1 fruit fly cellular context compared by ENCODE assay signal in genomic region chr3L:6576709-6577108, dm6.
A peak's percentile ranks its signal among the peaks of the same experiment; 100 is the strongest.
TF ChIP-seq lines count a peak whose summit lies in the region.

No protein-coding gene starts in this region.

TF ChIP-seq in whole organism, embryonic, 481 proteins besides CTCF, POLR2A, EP300 and RAD21 (continued from another document and continues in another):
- TF ChIP-seq mld (GFP tag; IDR thresholded peaks at IDR 0.05; lab: Robert Waterston, UW; ENCODE audit: partially characterized antibody) (no peak), Rx (GFP tag; IDR thresholded peaks at IDR 0.05; lab: Robert Waterston, UW) (peak; percentile 76), MBD-R2 (GFP tag; IDR thresholded peaks at IDR 0.05; lab: Robert Waterston, UW) (no peak), MESR4 (GFP tag; optimal IDR thresholded peaks at IDR 0.05; lab: Kevin White, UChicago) (no peak), caup (GFP tag; optimal IDR thresholded peaks at IDR 0.05; lab: Kevin White, UChicago; ENCODE audit: severe bottlenecking) (peak; percentile 56), wor (GFP tag; IDR thresholded peaks at IDR 0.05; lab: Robert Waterston, UW) (peak; percentile 62), sd (tag; optimal IDR thresholded peaks at IDR 0.05; lab: Kevin White, UChicago) (no peak), mirr (GFP tag; optimal IDR thresholded peaks at IDR 0.05; lab: Kevin White, UChicago) (no peak), CG3163 (GFP tag; optimal IDR thresholded peaks at IDR 0.05; lab: Kevin White, UChicago) (no peak), oc (tag; optimal IDR thresholded peaks at IDR 0.05; lab: Kevin White, UChicago) (peak; percentile 68), sim (GFP tag; IDR thresholded peaks at IDR 0.05; lab: Robert Waterston, UW) (no peak), psq (GFP tag; optimal IDR thresholded peaks at IDR 0.05; lab: Kevin White, UChicago) (no peak), CG11695 (GFP tag; IDR thresholded peaks at IDR 0.05; lab: Robert Waterston, UW) (peak; percentile 60; the same call in 2 of the 3 replicates), Med (GFP tag; lab: Kevin White, UChicago) (peak; percentile 93), otp (GFP tag; IDR thresholded peaks at IDR 0.05; lab: Robert Waterston, UW) (peak; percentile 68; the same call in 2 of the 3 replicates), CG10565 (GFP tag; optimal IDR thresholded peaks at IDR 0.05; lab: Kevin White, UChicago) (no peak), cad (GFP tag; optimal IDR thresholded peaks at IDR 0.05; lab: Kevin White, UChicago) (no peak), al (GFP tag; IDR thresholded peaks at IDR 0.05; lab: Robert Waterston, UW) (no peak), unc-4 (GFP tag; IDR thresholded peaks at IDR 0.05; lab: Robert Waterston, UW; ENCODE audit: partially characterized antibody) (no peak), trh (GFP tag; optimal IDR thresholded peaks at IDR 0.05; lab: Kevin White, UChicago) (no peak), Myb (GFP tag; optimal IDR thresholded peaks at IDR 0.05; lab: Kevin White, UChicago) (peak; percentile 6), CG4360 (GFP tag; IDR thresholded peaks at IDR 0.05; lab: Robert Waterston, UW) (no peak), CG7556 (GFP tag; optimal IDR thresholded peaks at IDR 0.05; lab: Kevin White, UChicago) (no peak), phol (tag; optimal IDR thresholded peaks at IDR 0.05; lab: Kevin White, UChicago) (peak; percentile 71), PHDP (tag; optimal IDR thresholded peaks at IDR 0.05; lab: Kevin White, UChicago) (peak; percentile 65), lilli (GFP tag; optimal IDR thresholded peaks at IDR 0.05; lab: Kevin White, UChicago) (no peak), ATbp (GFP tag; optimal IDR thresholded peaks at IDR 0.05; lab: Kevin White, UChicago) (peak; percentile 13), CG10366 (GFP tag; IDR thresholded peaks at IDR 0.05; lab: Robert Waterston, UW) (peak; percentile 69), Hmr (GFP tag; optimal IDR thresholded peaks at IDR 0.05; lab: Kevin White, UChicago) (peak; percentile 46), Camta (GFP tag; optimal IDR thresholded peaks at IDR 0.05; lab: Kevin White, UChicago) (peak; percentile 16), CG13424 (tag; optimal IDR thresholded peaks at IDR 0.05; lab: Kevin White, UChicago) (peak; percentile 68), tx (GFP tag; optimal IDR thresholded peaks at IDR 0.05; lab: Kevin White, UChicago) (peak; percentile 40), HLH4C (GFP tag; IDR thresholded peaks at IDR 0.05; lab: Robert Waterston, UW; ENCODE audit: partially characterized antibody) (no peak), ssp (GFP tag; IDR thresholded peaks at IDR 0.05; lab: Robert Waterston, UW) (peak; percentile 30; the same call in 1 of the 2 replicates), Eip74EF (GFP tag; optimal IDR thresholded peaks at IDR 0.05; lab: Kevin White, UChicago) (no peak), CkIIα-i1 (GFP tag; IDR thresholded peaks at IDR 0.05; lab: Robert Waterston, UW) (0 out of 2 replicates have a peak, but pooled peaks have one; percentile 18), CG6813 (GFP tag; optimal IDR thresholded peaks at IDR 0.05; lab: Kevin White, UChicago) (peak; percentile 54), bcd (GFP tag; optimal IDR thresholded peaks at IDR 0.05; lab: Kevin White, UChicago) (peak; percentile 57), Dad (GFP tag; optimal IDR thresholded peaks at IDR 0.05; lab: Kevin White, UChicago) (peak; percentile 13), CG12071 (GFP tag; optimal IDR thresholded peaks at IDR 0.05; lab: Kevin White, UChicago) (peak; percentile 77), chinmo (GFP tag; IDR thresholded peaks at IDR 0.05; lab: Robert Waterston, UW; ENCODE audit: partially characterized antibody) (no peak), da (GFP tag; optimal IDR thresholded peaks at IDR 0.05; lab: Kevin White, UChicago) (no peak), gsb (GFP tag; IDR thresholded peaks at IDR 0.05; lab: Robert Waterston, UW) (peak; percentile 62; the same call in 1 of the 2 replicates), Dll (GFP tag; IDR thresholded peaks at IDR 0.05; lab: Robert Waterston, UW; ENCODE audit: partially characterized antibody) (no peak), CG13775 (GFP tag; optimal IDR thresholded peaks at IDR 0.05; lab: Kevin White, UChicago) (no peak), CG8944 (GFP tag; optimal IDR thresholded peaks at IDR 0.05; lab: Kevin White, UChicago) (peak; percentile 26), ranshi (GFP tag; IDR thresholded peaks at IDR 0.05; lab: Robert Waterston, UW) (peak; percentile 61), lmd (GFP tag; IDR thresholded peaks at IDR 0.05; lab: Robert Waterston, UW) (peak; percentile 83), CG11398 (GFP tag; optimal IDR thresholded peaks at IDR 0.05; lab: Kevin White, UChicago) (peak; percentile 47), Optix (GFP tag; IDR thresholded peaks at IDR 0.05; lab: Robert Waterston, UW) (peak; percentile 55; the same call in 1 of the 3 replicates), CG12104 (GFP tag; optimal IDR thresholded peaks at IDR 0.05; lab: Kevin White, UChicago) (peak; percentile 7), ham (GFP tag; IDR thresholded peaks at IDR 0.05; lab: Robert Waterston, UW) (no peak), her (GFP tag; optimal IDR thresholded peaks at IDR 0.05; lab: Kevin White, UChicago) (peak; percentile 54), CG4617 (GFP tag; optimal IDR thresholded peaks at IDR 0.05; lab: Kevin White, UChicago; ENCODE audit: borderline replicate concordance) (no peak), pnt (GFP tag; optimal IDR thresholded peaks at IDR 0.05; lab: Kevin White, UChicago) (peak; percentile 39), ken (GFP tag; IDR thresholded peaks at IDR 0.05; lab: Robert Waterston, UW) (peak; percentile 63; the same call in 1 of the 3 replicates), luna (GFP tag; optimal IDR thresholded peaks at IDR 0.05; lab: Kevin White, UChicago) (no peak), CG1792 (GFP tag; optimal IDR thresholded peaks at IDR 0.05; lab: Kevin White, UChicago) (peak; percentile 8), Hmx (GFP tag; optimal IDR thresholded peaks at IDR 0.05; lab: Kevin White, UChicago) (no peak), CG2712 (tag; optimal IDR thresholded peaks at IDR 0.05; lab: Kevin White, UChicago) (no peak), tup (GFP tag; optimal IDR thresholded peaks at IDR 0.05; lab: Kevin White, UChicago) (no peak), CHES-1-like (GFP tag; optimal IDR thresholded peaks at IDR 0.05; lab: Kevin White, UChicago) (peak; percentile 25), Sox102F (GFP tag; optimal IDR thresholded peaks at IDR 0.05; lab: Kevin White, UChicago) (peak; percentile 81), CG3281 (GFP tag; optimal IDR thresholded peaks at IDR 0.05; lab: Kevin White, UChicago) (peak; percentile 68), CG17568 (GFP tag; optimal IDR thresholded peaks at IDR 0.05; lab: Kevin White, UChicago) (no peak), CG7357 (GFP tag; IDR thresholded peaks at IDR 0.05; lab: Robert Waterston, UW) (peak; percentile 68), CG4707 (GFP tag; optimal IDR thresholded peaks at IDR 0.05; lab: Kevin White, UChicago) (peak; percentile 76), CG15601 (tag; optimal IDR thresholded peaks at IDR 0.05; lab: Kevin White, UChicago) (no peak), CG10543 (GFP tag; optimal IDR thresholded peaks at IDR 0.05; lab: Kevin White, UChicago) (no peak), CG16813 (GFP tag; IDR thresholded peaks at IDR 0.05; lab: Robert Waterston, UW; ENCODE audit: partially characterized antibody) (no peak), CG8359 (GFP tag; optimal IDR thresholded peaks at IDR 0.05; lab: Kevin White, UChicago; ENCODE audit: borderline replicate concordance) (no peak), CG10321 (GFP tag; IDR thresholded peaks at IDR 0.05; lab: Robert Waterston, UW) (0 out of 2 replicates have a peak, but pooled peaks have one; percentile 21), Hand (GFP tag; optimal IDR thresholded peaks at IDR 0.05; lab: Kevin White, UChicago) (peak; percentile 16), CG31441 (GFP tag; IDR thresholded peaks at IDR 0.05; lab: Robert Waterston, UW) (peak; percentile 58), HmgZ (tag; optimal IDR thresholded peaks at IDR 0.05; lab: Kevin White, UChicago) (peak; percentile 42), tgo (GFP tag; IDR thresholded peaks at IDR 0.05; lab: Robert Waterston, UW) (peak; percentile 73), insv (GFP tag; optimal IDR thresholded peaks at IDR 0.05; lab: Kevin White, UChicago) (no peak), Ada2b (GFP tag; IDR thresholded peaks at IDR 0.05; lab: Robert Waterston, UW) (peak; percentile 81), CG17359 (tag; optimal IDR thresholded peaks at IDR 0.05; lab: Kevin White, UChicago) (peak; percentile 83), CG13287 (GFP tag; IDR thresholded peaks at IDR 0.05; lab: Robert Waterston, UW; ENCODE audit: partially characterized antibody) (no peak), fd102C (GFP tag; optimal IDR thresholded peaks at IDR 0.05; lab: Kevin White, UChicago) (no peak), toy (GFP tag; IDR thresholded peaks at IDR 0.05; lab: Robert Waterston, UW) (no peak), pros (GFP tag; optimal IDR thresholded peaks at IDR 0.05; lab: Kevin White, UChicago) (no peak), CG9727 (GFP tag; optimal IDR thresholded peaks at IDR 0.05; lab: Kevin White, UChicago) (peak; percentile 27), sisA (GFP tag; IDR thresholded peaks at IDR 0.05; lab: Robert Waterston, UW) (peak; percentile 62), CG11093 (GFP tag; IDR thresholded peaks at IDR 0.05; lab: Robert Waterston, UW) (peak; percentile 51; the same call in 1 of the 3 replicates), CG4854 (GFP tag; optimal IDR thresholded peaks at IDR 0.05; lab: Kevin White, UChicago) (no peak), jing (GFP tag; optimal IDR thresholded peaks at IDR 0.05; lab: Kevin White, UChicago) (peak; percentile 57), Chrac-16 (GFP tag; optimal IDR thresholded peaks at IDR 0.05; lab: Kevin White, UChicago) (peak; percentile 14), Dp (GFP tag; optimal IDR thresholded peaks at IDR 0.05; lab: Kevin White, UChicago) (no peak), ewg (GFP tag; optimal IDR thresholded peaks at IDR 0.05; lab: Kevin White, UChicago) (peak; percentile 43), CG12236 (GFP tag; optimal IDR thresholded peaks at IDR 0.05; lab: Kevin White, UChicago) (peak; percentile 7), schlank (tag; optimal IDR thresholded peaks at IDR 0.05; lab: Kevin White, UChicago) (no peak), CG2889 (GFP tag; IDR thresholded peaks at IDR 0.05; lab: Robert Waterston, UW) (peak; percentile 53; the same call in 1 of the 3 replicates), ci (GFP tag; IDR thresholded peaks at IDR 0.05; lab: Robert Waterston, UW) (peak; percentile 89), CG11723 (GFP tag; optimal IDR thresholded peaks at IDR 0.05; lab: Kevin White, UChicago) (peak; percentile 45), shn (GFP tag; optimal IDR thresholded peaks at IDR 0.05; lab: Kevin White, UChicago) (no peak), Hr51 (GFP tag; optimal IDR thresholded peaks at IDR 0.05; lab: Kevin White, UChicago) (peak; percentile 37 to 85), ap (GFP tag; IDR thresholded peaks at IDR 0.05; lab: Robert Waterston, UW) (0 out of 2 replicates have a peak, but pooled peaks have one; percentile 32), en (GFP tag; optimal IDR thresholded peaks at IDR 0.05; lab: Kevin White, UChicago) (no peak), CG17829 (tag; optimal IDR thresholded peaks at IDR 0.05; lab: Kevin White, UChicago) (no peak), lab (GFP tag; optimal IDR thresholded peaks at IDR 0.05; lab: Kevin White, UChicago) (peak; percentile 81), HLH3B (GFP tag; IDR thresholded peaks at IDR 0.05; lab: Robert Waterston, UW) (peak; percentile 49; the same call in 1 of the 2 replicates), twi (tag; optimal IDR thresholded peaks at IDR 0.05; lab: Kevin White, UChicago) (no peak), CG12769 (tag; optimal IDR thresholded peaks at IDR 0.05; lab: Kevin White, UChicago) (peak; percentile 85), eve (GFP tag; optimal IDR thresholded peaks at IDR 0.05; lab: Kevin White, UChicago) (peak in 1 of 2 experiments; percentile 66), pzg (GFP tag; optimal IDR thresholded peaks at IDR 0.05; lab: Kevin White, UChicago) (no peak), CG14014 (GFP tag; IDR thresholded peaks at IDR 0.05; lab: Robert Waterston, UW) (peak; percentile 59; the same call in 1 of the 2 replicates), CG15269 (tag; optimal IDR thresholded peaks at IDR 0.05; lab: Kevin White, UChicago) (peak; percentile 78), unpg (GFP tag; optimal IDR thresholded peaks at IDR 0.05; lab: Kevin White, UChicago) (peak; percentile 69), H2.0 (GFP tag; IDR thresholded peaks at IDR 0.05; lab: Robert Waterston, UW) (peak; percentile 52; the same call in 1 of the 2 replicates), cato (GFP tag; optimal IDR thresholded peaks at IDR 0.05; lab: Kevin White, UChicago; ENCODE audit: borderline replicate concordance) (peak; percentile 19), NK7.1 (GFP tag; optimal IDR thresholded peaks at IDR 0.05; lab: Kevin White, UChicago) (peak; percentile 29), cwo (GFP tag; optimal IDR thresholded peaks at IDR 0.05; lab: Kevin White, UChicago) (peak; percentile 68), sens-2 (GFP tag; IDR thresholded peaks at IDR 0.05; lab: Robert Waterston, UW) (peak; percentile 51; the same call in 1 of the 2 replicates), CG10654 (GFP tag; optimal IDR thresholded peaks at IDR 0.05; lab: Kevin White, UChicago) (peak; percentile 44), fd3F (GFP tag; optimal IDR thresholded peaks at IDR 0.05; lab: Kevin White, UChicago) (peak; percentile 42), mam (GFP tag; optimal IDR thresholded peaks at IDR 0.05; lab: Kevin White, UChicago) (peak; percentile 62), CG17361 (GFP tag; IDR thresholded peaks at IDR 0.05; lab: Robert Waterston, UW) (no peak; the same call in 1 of the 3 replicates), Sry-δ (GFP tag; optimal IDR thresholded peaks at IDR 0.05; lab: Kevin White, UChicago) (no peak), Dek (tag; optimal IDR thresholded peaks at IDR 0.05; lab: Kevin White, UChicago) (no peak), CG8290 (GFP tag; optimal IDR thresholded peaks at IDR 0.05; lab: Kevin White, UChicago) (no peak), CG8290 (tag; optimal IDR thresholded peaks at IDR 0.05; lab: Kevin White, UChicago) (no peak), CG31224 (GFP tag; IDR thresholded peaks at IDR 0.05; lab: Robert Waterston, UW) (no peak), Rfx (GFP tag; IDR thresholded peaks at IDR 0.05; lab: Robert Waterston, UW) (peak; percentile 77), CG34422 (GFP tag; IDR thresholded peaks at IDR 0.05; lab: Robert Waterston, UW) (0 out of 3 replicates have a peak, but pooled peaks have one; percentile 64), Fer2 (tag; optimal IDR thresholded peaks at IDR 0.05; lab: Kevin White, UChicago) (no peak), ind (GFP tag; optimal IDR thresholded peaks at IDR 0.05; lab: Kevin White, UChicago) (peak; percentile 61), yki (optimal IDR thresholded peaks at IDR 0.05; lab: Kevin White, UChicago) (no peak), CG9609 (GFP tag; optimal IDR thresholded peaks at IDR 0.05; lab: Kevin White, UChicago) (peak; percentile 54)
